Fruit fly (Drosophila melanogaster) whole organism, embryonic: Measurements from ENCODE around the gene CG14515.

Experiments
- Adf1 ChIP-seq: fragments of 200-800 bp; sonication (Bioruptor generic); IDR thresholded peaks from 2 replicates; pipeline ENCODE4 v1.3.6; 2022; ENCODE audit warnings: missing biosample characterization, missing genetic modification characterization
- CG1233 ChIP-seq: fragments of 200-800 bp; sonication (Bioruptor generic); optimal IDR thresholded peaks from 4 replicates; lab custom pipeline; 2018; ENCODE audit warnings: missing biosample characterization, mild to moderate bottlenecking, missing genetic modification characterization
- CG13894 ChIP-seq: fragments of 200-800 bp; sonication (Bioruptor generic); optimal IDR thresholded peaks from 3 replicates; lab custom pipeline; 2018; ENCODE audit warnings: missing biosample characterization, mild to moderate bottlenecking, missing genetic modification characterization, moderate library complexity
- CG1529 ChIP-seq: fragments of 200-800 bp; sonication (Bioruptor generic); optimal IDR thresholded peaks from 3 replicates; lab custom pipeline; 2018; ENCODE audit warnings: missing biosample characterization, missing genetic modification characterization
- CG16863 ChIP-seq: fragments of 200-800 bp; sonication (Bioruptor generic); optimal IDR thresholded peaks from 3 replicates; lab custom pipeline; 2016; ENCODE audit warnings: missing biosample characterization, missing genetic modification characterization
- CG17186 ChIP-seq: fragments of 200-800 bp; sonication (Bioruptor generic); optimal IDR thresholded peaks from 3 replicates; lab custom pipeline; 2017; ENCODE audit warnings: missing biosample characterization, missing genetic modification reagents, missing genetic modification characterization
- CG17328 ChIP-seq: fragments of 200-800 bp; sonication (Bioruptor generic); IDR thresholded peaks from 2 replicates; pipeline ENCODE4 v1.3.6; 2022; ENCODE audit warnings: missing biosample characterization, missing genetic modification characterization
- CG18262 ChIP-seq: fragments of 200-800 bp; optimal IDR thresholded peaks from 3 replicates; lab custom pipeline; 2019; ENCODE audit warnings: missing biosample characterization, mild to moderate bottlenecking, missing genetic modification characterization, moderate library complexity
- CG18619 ChIP-seq: fragments of 200-800 bp; sonication (Bioruptor generic); optimal IDR thresholded peaks from 3 replicates; lab custom pipeline; 2017; ENCODE audit warnings: missing biosample characterization, mild to moderate bottlenecking, missing genetic modification characterization
- CG18764 ChIP-seq: fragments of 200-800 bp; sonication (Bioruptor generic); optimal IDR thresholded peaks from 3 replicates; lab custom pipeline; 2016; ENCODE audit warnings: missing biosample characterization, missing genetic modification characterization
- CG2129 ChIP-seq: fragments of 200-800 bp; sonication (Bioruptor generic); IDR thresholded peaks from 2 replicates; pipeline ENCODE4 v1.3.6; 2022; ENCODE audit warnings: missing biosample characterization, missing genetic modification characterization; ENCODE audit not compliant: partially characterized antibody
- CG7372 ChIP-seq: fragments of 200-800 bp; sonication (Bioruptor generic); IDR thresholded peaks from 2 replicates; pipeline ENCODE4 v1.3.6; 2022; ENCODE audit warnings: missing biosample characterization, missing genetic modification characterization
- CG7928 ChIP-seq: fragments of 200-800 bp; sonication (Bioruptor generic); optimal IDR thresholded peaks from 2 replicates; lab custom pipeline; 2017; ENCODE audit warnings: missing biosample characterization, mild to moderate bottlenecking, missing genetic modification characterization
- CHES-1-like ChIP-seq: fragments of 200-800 bp; sonication (Bioruptor generic); optimal IDR thresholded peaks from 2 replicates; lab custom pipeline; 2016; ENCODE audit warnings: missing biosample characterization, missing genetic modification characterization
- CTCF ChIP-seq: fragments of 200-800 bp; sonication (Bioruptor generic); optimal IDR thresholded peaks from 2 replicates; lab custom pipeline; 2017; ENCODE audit warnings: missing biosample characterization, mild to moderate bottlenecking, missing genetic modification characterization, moderate library complexity
- Camta ChIP-seq: fragments of 200-800 bp; sonication (Bioruptor generic); optimal IDR thresholded peaks from 2 replicates; lab custom pipeline; 2016; ENCODE audit warnings: missing biosample characterization, missing genetic modification characterization
- CrebB ChIP-seq: fragments of 200-800 bp; sonication (Bioruptor generic); optimal IDR thresholded peaks from 3 replicates; lab custom pipeline; 2018; ENCODE audit warnings: missing biosample characterization, mild to moderate bottlenecking, missing genetic modification characterization
- Deaf1 ChIP-seq: fragments of 200-800 bp; optimal IDR thresholded peaks from 3 replicates; lab custom pipeline; 2019; ENCODE audit warnings: missing biosample characterization, mild to moderate bottlenecking, missing genetic modification characterization, moderate library complexity
- Dll ChIP-seq: fragments of 200-800 bp; sonication (Bioruptor generic); IDR thresholded peaks from 4 replicates; pipeline ENCODE4 v1.3.6; 2022; ENCODE audit warnings: missing biosample characterization, missing genetic modification characterization; ENCODE audit not compliant: partially characterized antibody
- E2f2 ChIP-seq: fragments of 200-800 bp; sonication (Bioruptor generic); IDR thresholded peaks from 2 replicates; pipeline ENCODE4 v1.3.6; 2022; ENCODE audit warnings: missing biosample characterization, missing genetic modification characterization
- Ets65A ChIP-seq: fragments of 200-800 bp; sonication (Bioruptor generic); peaks from one replicate; lab custom pipeline; 2016; ENCODE audit warnings: missing biosample characterization, missing genetic modification characterization
- Gsc ChIP-seq: fragments of 200-800 bp; sonication (Bioruptor generic); IDR thresholded peaks from 2 replicates; pipeline ENCODE4 v1.3.6; 2022; ENCODE audit warnings: missing biosample characterization, missing genetic modification characterization
- Hr51 ChIP-seq, 2 experiments: fragments of 200-800 bp; sonication (Bioruptor generic); optimal IDR thresholded peaks; 2 replicates in 1 of 2; 3 replicates in 1 of 2; lab custom pipeline; 2016 to 2018; ENCODE audit warnings: missing biosample characterization in 2 of 2, missing genetic modification characterization in 2 of 2, mild to moderate bottlenecking in 1 of 2, moderate library complexity in 1 of 2
- Lpt ChIP-seq: fragments of >200 bp; optimal IDR thresholded peaks from 2 replicates; lab custom pipeline; 2018; ENCODE audit warnings: missing biosample characterization, missing genetic modification characterization
- MBD-R2 ChIP-seq: fragments of 200-800 bp; sonication (Bioruptor generic); IDR thresholded peaks from 2 replicates; pipeline ENCODE4 v1.3.6; 2022; ENCODE audit warnings: missing biosample characterization, missing genetic modification characterization
- Max ChIP-seq: fragments of 200-800 bp; sonication (Bioruptor generic); optimal IDR thresholded peaks from 2 replicates; lab custom pipeline; 2016; ENCODE audit warnings: missing biosample characterization, mild to moderate bottlenecking, missing genetic modification characterization
- Scr ChIP-seq: fragments of 200-800 bp; sonication (Bioruptor generic); IDR thresholded peaks from 2 replicates; pipeline ENCODE4 v1.3.6; 2022; ENCODE audit warnings: missing biosample characterization, missing genetic modification characterization; ENCODE audit not compliant: partially characterized antibody
- Side ChIP-seq: fragments of 200-800 bp; sonication (Bioruptor generic); optimal IDR thresholded peaks from 2 replicates; lab custom pipeline; 2016; ENCODE audit warnings: missing biosample characterization, missing genetic modification characterization
- Trl ChIP-seq, 3 experiments: fragments of >200 bp in 2 of 3; fragments of 200-800 bp in 1 of 3; sonication (Bioruptor generic) in 1 of 3; optimal IDR thresholded peaks; 2 replicates in 1 of 3; 3 replicates in 2 of 3; lab custom pipeline; 2016 to 2017; ENCODE audit warnings: missing biosample characterization in 1 of 3, missing genetic modification characterization in 1 of 3
- Xrp1 ChIP-seq: fragments of 200-800 bp; sonication (Bioruptor generic); IDR thresholded peaks from 2 replicates; pipeline ENCODE4 v1.3.6; 2022; ENCODE audit warnings: missing biosample characterization, missing genetic modification characterization
- bbx ChIP-seq: fragments of 200-800 bp; sonication (Bioruptor generic); IDR thresholded peaks from 2 replicates; pipeline ENCODE4 v1.3.6; 2022; ENCODE audit warnings: missing biosample characterization, missing genetic modification characterization; ENCODE audit not compliant: partially characterized antibody
- bigmax ChIP-seq: fragments of 200-800 bp; sonication (Bioruptor generic); optimal IDR thresholded peaks from 2 replicates; lab custom pipeline; 2018; ENCODE audit warnings: missing biosample characterization, mild to moderate bottlenecking, missing genetic modification characterization
- chif ChIP-seq, 2 experiments: fragments of 200-800 bp; sonication (Bioruptor generic); optimal IDR thresholded peaks; 3 replicates each; lab custom pipeline; 2016; ENCODE audit warnings: missing biosample characterization in 2 of 2, missing genetic modification characterization in 2 of 2
- chm ChIP-seq: fragments of 200-800 bp; sonication (Bioruptor generic); IDR thresholded peaks from 2 replicates; pipeline ENCODE4 v1.3.6; 2022; ENCODE audit warnings: missing biosample characterization, missing genetic modification characterization
- corto ChIP-seq: fragments of 200-800 bp; sonication (Bioruptor generic); optimal IDR thresholded peaks from 2 replicates; lab custom pipeline; 2016; ENCODE audit warnings: missing biosample characterization, mild to moderate bottlenecking, missing genetic modification characterization, moderate library complexity
- da ChIP-seq: fragments of 200-800 bp; sonication (Bioruptor generic); optimal IDR thresholded peaks from 2 replicates; lab custom pipeline; 2016; ENCODE audit warnings: missing biosample characterization, missing genetic modification characterization
- emc ChIP-seq: fragments of 200-800 bp; sonication (Bioruptor generic); optimal IDR thresholded peaks from 2 replicates; lab custom pipeline; 2016; ENCODE audit warnings: missing biosample characterization, missing genetic modification characterization
- ems ChIP-seq: fragments of 200-800 bp; sonication (Bioruptor generic); optimal IDR thresholded peaks from 3 replicates; lab custom pipeline; 2016; ENCODE audit warnings: missing biosample characterization, missing genetic modification characterization
- gcm ChIP-seq: fragments of 200-800 bp; sonication (Bioruptor generic); optimal IDR thresholded peaks from 2 replicates; lab custom pipeline; 2019; ENCODE audit warnings: missing biosample characterization, mild to moderate bottlenecking, missing genetic modification characterization, moderate library complexity
- insv ChIP-seq, 2 experiments: fragments of 200-800 bp; sonication (Bioruptor generic); optimal IDR thresholded peaks; 3 replicates each; lab custom pipeline; 2016 to 2018; ENCODE audit warnings: missing biosample characterization in 2 of 2, missing genetic modification characterization in 2 of 2
- lilli ChIP-seq: fragments of 200-800 bp; sonication (Bioruptor generic); optimal IDR thresholded peaks from 3 replicates; lab custom pipeline; 2016; ENCODE audit warnings: missing biosample characterization, missing genetic modification characterization
- lola ChIP-seq, 3 experiments: fragments of >200 bp in 2 of 3; fragments of 200-800 bp in 1 of 3; sonication (Bioruptor generic) in 1 of 3; optimal IDR thresholded peaks; 2 replicates each; lab custom pipeline; 2017 to 2019; ENCODE audit warnings: missing biosample characterization in 3 of 3, missing genetic modification characterization in 3 of 3, mild to moderate bottlenecking in 1 of 3, moderate library complexity in 1 of 3
- mam ChIP-seq: fragments of 200-800 bp; sonication (Bioruptor generic); optimal IDR thresholded peaks from 3 replicates; lab custom pipeline; 2016; ENCODE audit warnings: missing biosample characterization, missing genetic modification characterization
- nerfin-1 ChIP-seq: fragments of 200-800 bp; sonication (Bioruptor generic); optimal IDR thresholded peaks from 3 replicates; lab custom pipeline; 2019; ENCODE audit warnings: missing biosample characterization, mild to moderate bottlenecking, missing genetic modification characterization, moderate library complexity
- pfk ChIP-seq: fragments of 200-800 bp; sonication (Bioruptor generic); optimal IDR thresholded peaks from 2 replicates; lab custom pipeline; 2018; ENCODE audit warnings: missing biosample characterization, mild to moderate bottlenecking, missing genetic modification characterization, moderate library complexity
- ranshi ChIP-seq: fragments of 200-800 bp; sonication (Bioruptor generic); IDR thresholded peaks from 2 replicates; pipeline ENCODE4 v1.3.6; 2022; ENCODE audit warnings: missing biosample characterization, missing genetic modification characterization
- row ChIP-seq: fragments of 200-800 bp; sonication (Bioruptor generic); IDR thresholded peaks from 3 replicates; pipeline ENCODE4 v1.3.6; 2022; ENCODE audit warnings: missing biosample characterization, missing genetic modification characterization
- salm ChIP-seq: fragments of 200-800 bp; sonication (Bioruptor generic); optimal IDR thresholded peaks from 2 replicates; lab custom pipeline; 2018; ENCODE audit warnings: missing biosample characterization, mild to moderate bottlenecking, missing genetic modification characterization
- sens-2 ChIP-seq: fragments of 200-800 bp; sonication (Bioruptor generic); IDR thresholded peaks from 2 replicates; pipeline ENCODE4 v1.3.6; 2022; ENCODE audit warnings: missing biosample characterization, missing genetic modification characterization
- sisA ChIP-seq: fragments of 200-800 bp; sonication (Bioruptor generic); IDR thresholded peaks from 2 replicates; pipeline ENCODE4 v1.3.6; 2022; ENCODE audit warnings: missing biosample characterization, missing genetic modification characterization
- zf30C ChIP-seq: fragments of 200-800 bp; sonication (Bioruptor generic); optimal IDR thresholded peaks from 3 replicates; lab custom pipeline; 2018; ENCODE audit warnings: missing biosample characterization, mild to moderate bottlenecking, missing genetic modification characterization

Gene CG14515

DNA sequence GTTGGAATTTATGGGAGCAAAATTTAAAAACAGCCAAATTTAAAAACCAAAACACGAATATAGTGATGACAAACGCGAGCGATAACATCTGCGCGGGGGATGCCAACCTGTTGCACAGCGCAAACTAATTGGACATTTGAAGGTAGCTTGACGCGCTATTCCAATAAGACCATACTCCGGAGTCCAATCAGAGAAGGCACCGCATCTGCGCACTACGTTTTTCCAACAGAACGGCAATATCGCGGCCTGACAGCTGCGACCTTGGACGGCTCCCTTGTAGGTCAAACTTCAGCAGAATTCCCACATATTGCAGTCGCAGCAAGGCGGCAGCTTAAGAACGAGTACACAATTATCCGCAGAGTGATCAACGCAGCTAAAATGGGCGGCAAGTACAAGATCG is 49.3 kb upstream of the CG14515 start, which contains the start of the genes CG11882 and Pglym78 (continued):
- TF ChIP-seq Camta (peak; percentile 43), lola (GFP tag; optimal IDR thresholded peaks at IDR 0.05; lab: Kevin White, UChicago) (no peak), CG17186 (GFP tag; lab: Kevin White, UChicago) (peak; percentile 92), Scr (GFP tag; lab: Robert Waterston, UW) (peak; percentile 58), chif (GFP tag; optimal IDR thresholded peaks at IDR 0.05; lab: Kevin White, UChicago) (peak in 1 of 2 experiments; percentile 25), lilli (GFP tag; lab: Kevin White, UChicago) (peak; percentile 78), CG18619 (GFP tag; lab: Kevin White, UChicago) (peak; percentile 1), CG2129 (0 out of 2 replicates have a peak, but pooled peaks have one; percentile 15), MBD-R2 (GFP tag; lab: Robert Waterston, UW) (peak; percentile 95), Gsc (GFP tag; lab: Robert Waterston, UW) (no peak), sisA (GFP tag; lab: Robert Waterston, UW) (peak; percentile 56), CG18262 (tag; lab: Kevin White, UChicago) (no peak), Deaf1 (tag; lab: Kevin White, UChicago) (no peak), Adf1 (peak; percentile 65; the same call in 1 of the 2 replicates), CrebB (tag; lab: Kevin White, UChicago) (peak; percentile 67), salm (tag; lab: Kevin White, UChicago) (peak; percentile 8), E2f2 (GFP tag; lab: Robert Waterston, UW) (peak; percentile 88), pfk (GFP tag; lab: Kevin White, UChicago) (no peak), Ets65A (GFP tag; lab: Kevin White, UChicago) (no peak), Dll (GFP tag; lab: Robert Waterston, UW) (0 out of 4 replicates have a peak, but pooled peaks have one; percentile 56), CTCF (GFP tag; lab: Kevin White, UChicago) (peak; percentile 23), CG7372 (GFP tag; lab: Robert Waterston, UW) (no peak; the same call in 1 of the 2 replicates), zf30C (GFP tag; lab: Kevin White, UChicago) (no peak), Lpt (GFP tag; lab: Kevin White, UChicago) (no peak), bigmax (peak; percentile 4), gcm (GFP tag; lab: Kevin White, UChicago) (peak; percentile 9), CG7928 (GFP tag; lab: Kevin White, UChicago) (peak; percentile 17), Xrp1 (GFP tag; lab: Robert Waterston, UW) (peak; percentile 20; the same call in 1 of the 2 replicates), Max (GFP tag; lab: Kevin White, UChicago) (no peak), CG16863 (GFP tag; lab: Kevin White, UChicago) (peak; percentile 25), bbx (GFP tag; lab: Robert Waterston, UW) (peak; percentile 55; the same call in 1 of the 2 replicates), CG1233 (GFP tag; lab: Kevin White, UChicago) (no peak), row (GFP tag; lab: Robert Waterston, UW) (peak; percentile 59), chm (GFP tag; lab: Robert Waterston, UW) (peak; percentile 80), insv (GFP tag; optimal IDR thresholded peaks at IDR 0.05; lab: Kevin White, UChicago) (peak; percentile 100), ranshi (GFP tag; lab: Robert Waterston, UW) (no peak), nerfin-1 (tag; lab: Kevin White, UChicago) (peak; percentile 28), corto (no peak), sens-2 (GFP tag; lab: Robert Waterston, UW) (peak; percentile 15; the same call in 1 of the 2 replicates), CG17328 (GFP tag; lab: Robert Waterston, UW) (peak; percentile 40; the same call in 1 of the 2 replicates), CG13894 (tag; lab: Kevin White, UChicago) (peak; percentile 74), mam (peak; percentile 72), emc (peak; percentile 28), CG18764 (GFP tag; lab: Kevin White, UChicago) (peak; percentile 25), CG1529 (GFP tag; lab: Kevin White, UChicago) (no peak), da (peak; percentile 79), Trl (optimal IDR thresholded peaks at IDR 0.05; lab: Kevin White, UChicago) (no peak), Trl (GFP tag; optimal IDR thresholded peaks at IDR 0.05; lab: Kevin White, UChicago) (peak; percentile 64), Side (GFP tag; lab: Kevin White, UChicago) (peak; percentile 22), CHES-1-like (peak; percentile 80), Hr51 (GFP tag; optimal IDR thresholded peaks at IDR 0.05; lab: Kevin White, UChicago) (peak; percentile 16 to 31), ems (GFP tag; lab: Kevin White, UChicago) (no peak)
